Worm (Caenorhabditis elegans) whole organism, L1 larva: ENCODE measurements around the gene lite-1.

Experiments
- C04F5.9 ChIP-seq: sonication (generic microtip); optimal IDR thresholded peaks from 2 replicates; lab custom pipeline; 2016; ENCODE audit warnings: missing genetic modification characterization, missing compliant biosample characterization
- alr-1 ChIP-seq: fragments of 200-800 bp; sonication (Bioruptor generic); optimal IDR thresholded peaks from 2 replicates; lab custom pipeline; 2018; ENCODE audit warnings: borderline replicate concordance, mild to moderate bottlenecking, missing genetic modification characterization, missing compliant biosample characterization
- blmp-1 ChIP-seq: fragments of 150-350 bp; optimal IDR thresholded peaks from 2 replicates; lab custom pipeline; 2014; ENCODE audit warnings: missing biosample characterization, missing genetic modification characterization
- ceh-90 ChIP-seq: sonication (generic microtip); optimal IDR thresholded peaks from 2 replicates; lab custom pipeline; 2016; ENCODE audit warnings: missing genetic modification characterization, missing compliant biosample characterization
- dsc-1 ChIP-seq: sonication (generic microtip); optimal IDR thresholded peaks from 2 replicates; lab custom pipeline; 2016; ENCODE audit warnings: mild to moderate bottlenecking, missing genetic modification characterization, missing compliant biosample characterization
- efl-3 ChIP-seq: fragments of 200-800 bp; sonication (Bioruptor generic); optimal IDR thresholded peaks from 2 replicates; lab custom pipeline; 2018; ENCODE audit warnings: mild to moderate bottlenecking, missing genetic modification characterization, missing compliant biosample characterization
- egl-27 ChIP-seq, 2 experiments: fragments of 150-350 bp in 1 of 2; sonication (generic microtip); optimal IDR thresholded peaks; 3 replicates each; lab custom pipeline; 2017 to 2018; ENCODE audit warnings: missing biosample characterization in 2 of 2, missing genetic modification characterization in 2 of 2, missing genetic modification reagents in 2 of 2
- elt-2 ChIP-seq: sonication (generic microtip); optimal IDR thresholded peaks from 2 replicates; lab custom pipeline; 2016; ENCODE audit warnings: missing genetic modification characterization, mild to moderate bottlenecking, inconsistent platforms, missing compliant biosample characterization, missing genetic modification reagents
- ets-5 ChIP-seq: fragments of 200-800 bp; sonication (Bioruptor generic); IDR thresholded peaks from 2 replicates; pipeline ENCODE4 v1.3.6; 2022; ENCODE audit warnings: missing genetic modification characterization, missing compliant biosample characterization
- fkh-10 ChIP-seq: sonication (generic microtip); optimal IDR thresholded peaks from 2 replicates; lab custom pipeline; 2017; ENCODE audit warnings: missing biosample characterization, missing genetic modification reagents, missing genetic modification characterization
- fkh-4 ChIP-seq: sonication (generic microtip); optimal IDR thresholded peaks from 2 replicates; lab custom pipeline; 2016; ENCODE audit warnings: missing compliant biosample characterization, missing genetic modification characterization, borderline replicate concordance
- fos-1 ChIP-seq: fragments of 150-350 bp; optimal IDR thresholded peaks from 2 replicates; lab custom pipeline; 2014; ENCODE audit warnings: missing biosample characterization, missing genetic modification characterization
- hlh-17 ChIP-seq: fragments of 200-800 bp; sonication (Bioruptor generic); optimal IDR thresholded peaks from 2 replicates; lab custom pipeline; 2018; ENCODE audit warnings: missing genetic modification characterization, mild to moderate bottlenecking, missing compliant biosample characterization, moderate library complexity, borderline replicate concordance
- irx-1 ChIP-seq: sonication (generic microtip); optimal IDR thresholded peaks from 2 replicates; lab custom pipeline; 2016; ENCODE audit warnings: missing genetic modification characterization, missing compliant biosample characterization
- jun-1 ChIP-seq: fragments of 150-350 bp; optimal IDR thresholded peaks from 2 replicates; lab custom pipeline; 2014; ENCODE audit warnings: missing biosample characterization, missing genetic modification reagents, missing genetic modification characterization
- lin-14 ChIP-seq: fragments of 200-800 bp; sonication (Bioruptor generic); optimal IDR thresholded peaks from 2 replicates; lab custom pipeline; 2018; ENCODE audit warnings: mild to moderate bottlenecking, missing genetic modification characterization, moderate library complexity, missing compliant biosample characterization
- lin-35 ChIP-seq, 2 experiments: fragments of 150-350 bp; optimal IDR thresholded peaks; 2 replicates each; lab custom pipeline; 2014; ENCODE audit warnings: missing biosample characterization in 2 of 2, missing genetic modification characterization in 2 of 2, missing genetic modification reagents in 2 of 2
- lir-3 ChIP-seq: sonication (generic microtip); optimal IDR thresholded peaks from 2 replicates; lab custom pipeline; 2016; ENCODE audit warnings: mild to moderate bottlenecking, missing genetic modification characterization, moderate library complexity, missing compliant biosample characterization; ENCODE audit not compliant: poor library complexity
- lsy-2 ChIP-seq, 2 experiments: fragments of 150-350 bp; optimal IDR thresholded peaks; 2 replicates each; lab custom pipeline; 2014; ENCODE audit warnings: missing biosample characterization in 2 of 2, missing genetic modification characterization in 2 of 2
- mdl-1 ChIP-seq, 2 experiments: fragments of 150-350 bp; optimal IDR thresholded peaks; 2 replicates each; lab custom pipeline; 2014 to 2017; ENCODE audit warnings: missing biosample characterization in 2 of 2, missing genetic modification characterization in 2 of 2, inconsistent platforms in 1 of 2
- mep-1 ChIP-seq: fragments of 150-350 bp; optimal IDR thresholded peaks from 2 replicates; lab custom pipeline; 2014; ENCODE audit warnings: missing biosample characterization, missing genetic modification characterization
- nhr-11 ChIP-seq: fragments of 150-350 bp; optimal IDR thresholded peaks from 2 replicates; lab custom pipeline; 2014; ENCODE audit warnings: missing biosample characterization, missing genetic modification characterization
- nhr-19 ChIP-seq: fragments of 200-800 bp; sonication (Bioruptor generic); conservative IDR thresholded peaks from 2 replicates; pipeline ENCODE4 v1.3.6; 2022; ENCODE audit warnings: missing genetic modification characterization, missing compliant biosample characterization
- nhr-20 ChIP-seq: sonication (generic microtip); optimal IDR thresholded peaks from 2 replicates; lab custom pipeline; 2016; ENCODE audit warnings: mild to moderate bottlenecking, missing genetic modification characterization, missing compliant biosample characterization
- nhr-237 ChIP-seq: fragments of 150-350 bp; optimal IDR thresholded peaks from 2 replicates; lab custom pipeline; 2014; ENCODE audit warnings: missing biosample characterization, missing genetic modification characterization
- nhr-47 ChIP-seq: sonication (generic microtip); optimal IDR thresholded peaks from 2 replicates; lab custom pipeline; 2016; ENCODE audit warnings: mild to moderate bottlenecking, missing genetic modification characterization, moderate library complexity, missing compliant biosample characterization
- nhr-71 ChIP-seq: sonication (generic microtip); optimal IDR thresholded peaks from 2 replicates; lab custom pipeline; 2016; ENCODE audit warnings: mild to moderate bottlenecking, missing genetic modification characterization, moderate library complexity, missing compliant biosample characterization
- nhr-84 ChIP-seq: sonication (generic microtip); optimal IDR thresholded peaks from 2 replicates; lab custom pipeline; 2017; ENCODE audit warnings: missing biosample characterization, missing genetic modification characterization
- nhr-85 ChIP-seq: sonication (generic microtip); peaks from one replicate; lab custom pipeline; 2016; ENCODE audit warnings: missing genetic modification characterization, inconsistent platforms, missing compliant biosample characterization
- rnt-1 ChIP-seq: sonication (generic microtip); optimal IDR thresholded peaks from 2 replicates; lab custom pipeline; 2016; ENCODE audit warnings: mild to moderate bottlenecking, missing genetic modification characterization, moderate library complexity, missing compliant biosample characterization
- skn-1 ChIP-seq: fragments of 150-350 bp; optimal IDR thresholded peaks from 2 replicates; lab custom pipeline; 2014; ENCODE audit warnings: missing biosample characterization, missing genetic modification characterization
- snu-23 ChIP-seq: sonication (generic microtip); optimal IDR thresholded peaks from 2 replicates; lab custom pipeline; 2016; ENCODE audit warnings: missing genetic modification characterization, missing compliant biosample characterization
- sptf-1 ChIP-seq: fragments of 150-350 bp; optimal IDR thresholded peaks from 2 replicates; lab custom pipeline; 2014; ENCODE audit warnings: missing biosample characterization, missing genetic modification characterization
- tbx-2 ChIP-seq: sonication (generic microtip); optimal IDR thresholded peaks from 2 replicates; lab custom pipeline; 2016; ENCODE audit warnings: missing genetic modification characterization, missing compliant biosample characterization
- unc-98 ChIP-seq: fragments of 200-800 bp; sonication (Bioruptor generic); IDR thresholded peaks from 2 replicates; pipeline ENCODE4 v1.3.6; 2022; ENCODE audit warnings: missing genetic modification characterization, missing compliant biosample characterization
- ztf-11 ChIP-seq, 2 experiments: sonication (generic microtip); optimal IDR thresholded peaks; 2 replicates each; lab custom pipeline; 2016 to 2017; ENCODE audit warnings: missing genetic modification characterization in 2 of 2, missing biosample characterization in 1 of 2, missing compliant biosample characterization in 1 of 2
- ztf-4 ChIP-seq: fragments of 150-350 bp; optimal IDR thresholded peaks from 2 replicates; lab custom pipeline; 2014; ENCODE audit warnings: missing biosample characterization, missing genetic modification characterization

The lite-1 gene

DNA sequence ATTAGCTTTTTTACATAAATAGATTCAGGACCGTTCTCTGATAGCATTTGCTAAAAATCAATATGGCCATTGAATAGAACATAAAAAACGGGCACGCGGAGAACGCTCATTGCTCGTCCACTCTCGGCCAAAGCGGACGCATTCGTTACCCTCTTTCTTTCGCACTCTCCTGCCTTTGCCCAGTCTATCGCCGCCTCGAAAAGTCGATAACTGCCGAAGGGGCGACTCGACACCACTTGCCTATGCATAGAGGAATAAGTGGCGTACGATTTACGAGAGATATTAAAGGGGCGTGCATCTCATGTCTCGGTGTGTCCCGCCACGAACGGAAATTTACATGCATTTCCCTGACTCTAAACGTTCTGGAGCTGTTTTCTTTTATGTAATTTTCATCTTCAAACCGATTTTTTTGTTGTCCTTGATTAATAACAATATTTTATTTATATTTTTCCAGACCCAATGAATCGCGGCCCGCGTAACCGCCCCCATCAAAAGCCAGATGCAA, 32.7 kb upstream of the lite-1 start, which contains the start of gene W05H9.4 (continued):
- TF ChIP-seq fkh-10 (no peak), nhr-11 (tag; lab: Kevin White, UChicago) (no peak), fos-1 (tag; lab: Kevin White, UChicago) (no peak), fkh-4 (tag; lab: Kevin White, UChicago) (no peak)

- TF ChIP-seq tbx-2 (tag; lab: Kevin White, UChicago) (peak; percentile 47), ets-5 (no peak), ztf-11 (tag; optimal IDR thresholded peaks at IDR 0.05; lab: Kevin White, UChicago) (peak in 1 of 2 experiments; percentile 87), skn-1 (tag; lab: Kevin White, UChicago) (no peak), unc-98 (no peak), lir-3 (tag; lab: Kevin White, UChicago) (no peak), mep-1 (tag; lab: Kevin White, UChicago) (peak; percentile 49), lin-14 (GFP tag; lab: Kevin White, UChicago) (peak; percentile 51), irx-1 (tag; lab: Kevin White, UChicago) (no peak), jun-1 (tag; lab: Kevin White, UChicago) (no peak), nhr-85 (tag; lab: Kevin White, UChicago) (peak; percentile 57), nhr-71 (tag; lab: Kevin White, UChicago) (peak; percentile 67), egl-27 (tag; optimal IDR thresholded peaks at IDR 0.05; lab: Kevin White, UChicago) (no peak), snu-23 (GFP tag; lab: Kevin White, UChicago) (peak; percentile 23), alr-1 (tag; lab: Kevin White, UChicago) (no peak), rnt-1 (tag; lab: Kevin White, UChicago) (peak; percentile 22), nhr-84 (tag; lab: Kevin White, UChicago) (no peak), hlh-17 (GFP tag; lab: Kevin White, UChicago) (no peak)
- TF ChIP-seq, all 84 proteins: peak for 8
Observed at ce11 chrX:6259081-6259480, 28.5 kb upstream of the lite-1 start.

DNA sequence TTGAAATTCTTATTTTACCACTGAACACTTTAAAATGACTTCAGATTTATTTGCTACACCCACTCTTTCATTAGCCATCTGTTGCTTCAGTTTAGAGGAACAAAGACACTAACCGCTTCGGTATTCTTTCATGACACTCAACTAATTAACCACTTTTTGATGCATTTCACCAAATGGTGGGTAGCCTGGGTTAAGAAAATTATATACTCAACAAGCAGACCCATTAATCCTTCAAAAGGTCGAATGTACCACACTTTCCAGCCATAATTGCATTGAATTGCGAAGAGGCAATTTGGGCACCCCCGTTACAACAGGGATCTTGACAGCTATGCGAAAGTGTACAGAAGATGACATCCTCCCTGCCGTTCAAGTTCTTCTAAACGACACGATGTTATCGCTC, 27.8 kb upstream of the lite-1 start:
- peak in 1 of 2 experiments; percentile 22 for TF ChIP-seq ztf-11 (tag; optimal IDR thresholded peaks at IDR 0.05; lab: Kevin White, UChicago)
- TF ChIP-seq ceh-90 (tag; lab: Kevin White, UChicago): no peak
- TF ChIP-seq blmp-1: peak; percentile 20
- TF ChIP-seq efl-3: no peak
- TF ChIP-seq, all 84 proteins: peak for 2

- TF ChIP-seq lin-35 (GFP tag; optimal IDR thresholded peaks at IDR 0.05; lab: Kevin White, UChicago) (peak in 1 of 2 experiments; percentile 7), irx-1 (tag; lab: Kevin White, UChicago) (no peak)
Observed at ce11 chrX:6256969-6257368, 26.4 kb upstream of the lite-1 start.

DNA sequence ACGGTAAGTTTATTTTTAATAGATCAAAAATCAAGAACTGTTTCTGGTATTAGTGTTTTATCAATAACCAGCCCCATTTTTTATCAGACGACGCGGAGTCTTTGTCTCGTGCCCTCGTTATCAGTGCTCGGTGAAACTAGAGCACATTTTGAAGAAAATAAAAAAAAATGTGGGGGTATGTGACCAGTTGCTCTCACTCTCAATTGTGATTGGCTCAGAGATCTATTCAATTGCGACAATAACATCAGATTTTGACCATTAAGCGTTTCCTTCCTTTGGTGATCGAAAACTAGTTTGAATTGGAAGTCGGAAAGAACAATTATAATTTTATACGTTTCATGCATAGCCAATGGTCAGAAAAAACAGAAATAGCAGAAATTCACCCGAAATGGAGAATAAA, 25.9 kb upstream of the lite-1 start:
- peak in 1 of 2 experiments; percentile 60 for TF ChIP-seq mdl-1 (tag; optimal IDR thresholded peaks at IDR 0.05; lab: Kevin White, UChicago)
- TF ChIP-seq nhr-20 (tag; lab: Kevin White, UChicago): peak; percentile 73
- TF ChIP-seq nhr-84 (tag; lab: Kevin White, UChicago): no peak
- TF ChIP-seq jun-1 (tag; lab: Kevin White, UChicago): no peak
- TF ChIP-seq fos-1 (tag; lab: Kevin White, UChicago): peak; percentile 9
- peak; percentile 11; the same call in 1 of the 2 replicates for TF ChIP-seq nhr-19 (GFP tag; lab: Robert Waterston, UW)
- no peak for TF ChIP-seq nhr-237
- TF ChIP-seq lin-14 (GFP tag; lab: Kevin White, UChicago): peak; percentile 42
- peak in 1 of 2 experiments; percentile 46 for TF ChIP-seq lsy-2 (tag; optimal IDR thresholded peaks at IDR 0.05; lab: Kevin White, UChicago)
- TF ChIP-seq ztf-4: peak; percentile 31
- TF ChIP-seq nhr-47: no peak
- TF ChIP-seq nhr-71 (tag; lab: Kevin White, UChicago): peak; percentile 50
- TF ChIP-seq C04F5.9 (tag; lab: Kevin White, UChicago): no peak
- TF ChIP-seq elt-2: peak; percentile 78
- no peak for TF ChIP-seq sptf-1 (tag; lab: Kevin White, UChicago)
- no peak for TF ChIP-seq hlh-17 (GFP tag; lab: Kevin White, UChicago)
- no peak for TF ChIP-seq dsc-1 (tag; lab: Kevin White, UChicago)
- no peak for TF ChIP-seq skn-1 (tag; lab: Kevin White, UChicago)
- peak; percentile 3 for TF ChIP-seq snu-23 (GFP tag; lab: Kevin White, UChicago)
- TF ChIP-seq lin-35 (GFP tag; optimal IDR thresholded peaks at IDR 0.05; lab: Kevin White, UChicago): peak in 1 of 2 experiments; percentile 32
- TF ChIP-seq rnt-1 (tag; lab: Kevin White, UChicago): peak; percentile 47
